Fruit fly (Drosophila melanogaster) whole organism, pupa: ENCODE results near the gene CG15747.

Source experiments
- CG14655 ChIP-seq: fragments of 200-800 bp; sonication (Bioruptor generic); optimal IDR thresholded peaks from 3 replicates; lab custom pipeline; 2017; ENCODE audit warnings: mild to moderate bottlenecking, missing biosample characterization, missing genetic modification reagents, missing genetic modification characterization
- CG15710 ChIP-seq: fragments of 200-800 bp; sonication (Bioruptor generic); optimal IDR thresholded peaks from 2 replicates; lab custom pipeline; 2018; ENCODE audit warnings: missing biosample characterization, mild to moderate bottlenecking, missing genetic modification characterization, moderate library complexity
- CG17806 ChIP-seq: fragments of 200-800 bp; sonication (Bioruptor generic); optimal IDR thresholded peaks from 2 replicates; lab custom pipeline; 2018; ENCODE audit warnings: missing biosample characterization, mild to moderate bottlenecking, missing genetic modification characterization, moderate library complexity
- CG32121 ChIP-seq: fragments of 200-800 bp; sonication (Bioruptor generic); IDR thresholded peaks from 2 replicates; pipeline ENCODE4 v1.3.6; 2022; ENCODE audit warnings: missing biosample characterization, missing genetic modification characterization
- CG34367 ChIP-seq: fragments of 200-800 bp; sonication (Bioruptor generic); optimal IDR thresholded peaks from 2 replicates; lab custom pipeline; 2018; ENCODE audit warnings: missing biosample characterization, mild to moderate bottlenecking, missing genetic modification characterization
- CG8159 ChIP-seq: fragments of 200-800 bp; sonication (Bioruptor generic); optimal IDR thresholded peaks from 3 replicates; lab custom pipeline; 2018; ENCODE audit warnings: missing biosample characterization, mild to moderate bottlenecking, missing genetic modification characterization, moderate library complexity
- CG9948 ChIP-seq: fragments of 200-800 bp; sonication (Bioruptor generic); optimal IDR thresholded peaks from 2 replicates; lab custom pipeline; 2018; ENCODE audit warnings: missing biosample characterization, mild to moderate bottlenecking, missing genetic modification characterization, moderate library complexity
- D1 ChIP-seq: fragments of 200-800 bp; sonication (Bioruptor generic); optimal IDR thresholded peaks from 2 replicates; lab custom pipeline; 2018; ENCODE audit warnings: missing biosample characterization, mild to moderate bottlenecking, missing genetic modification characterization, moderate library complexity
- EcR ChIP-seq: fragments of 200-800 bp; sonication (Bioruptor generic); optimal IDR thresholded peaks from 3 replicates; lab custom pipeline; 2019; ENCODE audit warnings: missing biosample characterization, missing genetic modification characterization, mild to moderate bottlenecking, moderate library complexity, missing genetic modification reagents
- Ets98B ChIP-seq: fragments of 200-800 bp; sonication (Bioruptor generic); IDR thresholded peaks from 2 replicates; pipeline ENCODE4 v1.3.6; 2022; ENCODE audit warnings: missing biosample characterization, missing genetic modification characterization
- Pif1A ChIP-seq: fragments of 200-800 bp; sonication (Bioruptor generic); optimal IDR thresholded peaks from 3 replicates; lab custom pipeline; 2016; ENCODE audit warnings: missing biosample characterization, missing genetic modification characterization
- gl ChIP-seq: fragments of 200-800 bp; sonication (Bioruptor generic); optimal IDR thresholded peaks from 2 replicates; lab custom pipeline; 2018; ENCODE audit warnings: missing biosample characterization, mild to moderate bottlenecking, missing genetic modification characterization
- rn ChIP-seq: fragments of 200-800 bp; sonication (Bioruptor generic); IDR thresholded peaks from 2 replicates; pipeline ENCODE4 v1.3.6; 2022; ENCODE audit warnings: missing biosample characterization, missing genetic modification characterization

DNA sequence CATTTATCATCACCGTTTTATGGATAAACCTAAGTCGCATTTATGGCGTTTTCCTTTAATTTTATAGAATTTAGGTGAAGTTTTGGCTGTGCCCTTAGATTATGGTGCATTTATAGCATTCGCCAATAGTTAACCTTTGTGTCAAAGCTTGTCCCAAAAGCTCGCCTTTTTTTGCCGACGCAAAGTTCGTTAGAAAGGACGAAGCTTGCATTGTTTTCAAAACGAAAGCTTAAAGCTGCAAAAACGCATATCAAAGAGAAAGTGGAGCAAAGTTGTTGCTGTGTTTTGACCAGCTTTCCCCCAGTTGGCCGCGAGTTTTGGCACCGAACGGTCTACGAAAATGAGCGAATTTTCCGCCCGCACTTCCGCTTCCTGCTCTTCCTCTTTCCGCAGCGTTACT is 20.8 kb downstream of the CG15747 start, which contains the start of gene Syt12:
- TF ChIP-seq gl (tag; lab: Kevin White, UChicago): no peak
- no peak for TF ChIP-seq EcR (GFP tag; lab: Kevin White, UChicago)
- no peak for TF ChIP-seq CG15710 (tag; lab: Kevin White, UChicago)
- TF ChIP-seq CG34367: no peak
- TF ChIP-seq Ets98B (GFP tag; lab: Robert Waterston, UW): no peak
- TF ChIP-seq Pif1A: no peak
- no peak for TF ChIP-seq D1 (tag; lab: Kevin White, UChicago)
- TF ChIP-seq CG8159 (tag; lab: Kevin White, UChicago): no peak
- TF ChIP-seq CG9948 (tag; lab: Kevin White, UChicago): no peak
- TF ChIP-seq CG32121 (GFP tag; lab: Robert Waterston, UW): no peak
- TF ChIP-seq CG17806 (tag; lab: Kevin White, UChicago): no peak
- TF ChIP-seq CG14655 (GFP tag; lab: Kevin White, UChicago): no peak
- no peak for TF ChIP-seq rn
